Fruit fly (Drosophila melanogaster) whole organism, embryonic: ENCODE results near the gene kdn.

Source experiments
- Atf6 ChIP-seq: fragments of 200-800 bp; sonication (Bioruptor generic); IDR thresholded peaks from 2 replicates; pipeline ENCODE4 v1.3.6; 2022; ENCODE audit warnings: missing biosample characterization, missing genetic modification characterization
- Bgb ChIP-seq: fragments of 200-800 bp; sonication (Bioruptor generic); IDR thresholded peaks from 2 replicates; pipeline ENCODE4 v1.3.6; 2022; ENCODE audit warnings: missing biosample characterization, missing genetic modification characterization; ENCODE audit not compliant: partially characterized antibody
- CG12155 ChIP-seq: fragments of 200-800 bp; sonication (Bioruptor generic); optimal IDR thresholded peaks from 3 replicates; lab custom pipeline; 2016; ENCODE audit warnings: missing biosample characterization, missing genetic modification characterization
- CG13287 ChIP-seq: fragments of 200-800 bp; sonication (Bioruptor generic); IDR thresholded peaks from 2 replicates; pipeline ENCODE4 v1.3.6; 2022; ENCODE audit warnings: missing biosample characterization, missing genetic modification characterization; ENCODE audit not compliant: partially characterized antibody
- CG16813 ChIP-seq: fragments of 200-800 bp; sonication (Bioruptor generic); IDR thresholded peaks from 3 replicates; pipeline ENCODE4 v1.3.6; 2022; ENCODE audit warnings: missing biosample characterization, missing genetic modification characterization; ENCODE audit not compliant: partially characterized antibody
- CG17359 ChIP-seq: fragments of 200-800 bp; sonication (Bioruptor generic); optimal IDR thresholded peaks from 3 replicates; lab custom pipeline; 2018; ENCODE audit warnings: missing biosample characterization, mild to moderate bottlenecking, missing genetic modification characterization, moderate library complexity
- CG2129 ChIP-seq: fragments of 200-800 bp; sonication (Bioruptor generic); IDR thresholded peaks from 2 replicates; pipeline ENCODE4 v1.3.6; 2022; ENCODE audit warnings: missing biosample characterization, missing genetic modification characterization; ENCODE audit not compliant: partially characterized antibody
- CG34224 ChIP-seq: fragments of 200-800 bp; sonication (Bioruptor generic); IDR thresholded peaks from 3 replicates; pipeline ENCODE4 v1.3.6; 2022; ENCODE audit warnings: missing biosample characterization, missing genetic modification characterization; ENCODE audit not compliant: partially characterized antibody
- CG42726 ChIP-seq: fragments of 200-800 bp; sonication (Bioruptor generic); IDR thresholded peaks from 2 replicates; pipeline ENCODE4 v1.3.6; 2022; ENCODE audit warnings: missing biosample characterization, missing genetic modification characterization; ENCODE audit not compliant: partially characterized antibody
- CG4360 ChIP-seq: fragments of 200-800 bp; sonication (Bioruptor generic); IDR thresholded peaks from 2 replicates; pipeline ENCODE4 v1.3.6; 2022; ENCODE audit warnings: missing biosample characterization, missing genetic modification characterization
- CG43689 ChIP-seq: fragments of 200-800 bp; sonication (Bioruptor generic); IDR thresholded peaks from 2 replicates; pipeline ENCODE4 v1.3.6; 2022; ENCODE audit warnings: missing biosample characterization, missing genetic modification characterization
- CG6791 ChIP-seq: fragments of 200-800 bp; sonication (Bioruptor generic); IDR thresholded peaks from 3 replicates; pipeline ENCODE4 v1.3.6; 2022; ENCODE audit warnings: missing biosample characterization, missing genetic modification characterization; ENCODE audit not compliant: partially characterized antibody
- CG8290 ChIP-seq, 3 experiments: fragments of 200-800 bp; sonication (Bioruptor generic); optimal IDR thresholded peaks; 2 replicates each; lab custom pipeline; 2016 to 2019; ENCODE audit warnings: missing biosample characterization in 3 of 3, missing genetic modification characterization in 3 of 3, mild to moderate bottlenecking in 2 of 3, moderate library complexity in 1 of 3
- D19B ChIP-seq: fragments of 200-800 bp; sonication (Bioruptor generic); optimal IDR thresholded peaks from 2 replicates; lab custom pipeline; 2017; ENCODE audit warnings: missing biosample characterization, mild to moderate bottlenecking, missing genetic modification characterization
- Doc3 ChIP-seq: fragments of 200-800 bp; sonication (Bioruptor generic); IDR thresholded peaks from 3 replicates; pipeline ENCODE4 v1.3.6; 2022; ENCODE audit warnings: missing biosample characterization, missing genetic modification characterization; ENCODE audit not compliant: partially characterized antibody
- ERR ChIP-seq: fragments of 200-800 bp; sonication (Bioruptor generic); optimal IDR thresholded peaks from 2 replicates; lab custom pipeline; 2016; ENCODE audit warnings: missing biosample characterization, missing genetic modification characterization
- Elba2 ChIP-seq: fragments of 200-800 bp; sonication (Bioruptor generic); optimal IDR thresholded peaks from 3 replicates; lab custom pipeline; 2016; ENCODE audit warnings: missing biosample characterization, missing genetic modification characterization
- Hr51 ChIP-seq, 2 experiments: fragments of 200-800 bp; sonication (Bioruptor generic); optimal IDR thresholded peaks; 2 replicates in 1 of 2; 3 replicates in 1 of 2; lab custom pipeline; 2016 to 2018; ENCODE audit warnings: missing biosample characterization in 2 of 2, missing genetic modification characterization in 2 of 2, mild to moderate bottlenecking in 1 of 2, moderate library complexity in 1 of 2
- Max ChIP-seq: fragments of 200-800 bp; sonication (Bioruptor generic); optimal IDR thresholded peaks from 2 replicates; lab custom pipeline; 2016; ENCODE audit warnings: missing biosample characterization, mild to moderate bottlenecking, missing genetic modification characterization
- Meics ChIP-seq: fragments of 200-800 bp; sonication (Bioruptor generic); optimal IDR thresholded peaks from 2 replicates; lab custom pipeline; 2017; ENCODE audit warnings: missing biosample characterization, mild to moderate bottlenecking, missing genetic modification characterization
- Opbp ChIP-seq: fragments of 200-800 bp; sonication (Bioruptor generic); IDR thresholded peaks from 3 replicates; pipeline ENCODE4 v1.3.6; 2022; ENCODE audit warnings: missing biosample characterization, missing genetic modification characterization; ENCODE audit not compliant: partially characterized antibody
- Pdp1 ChIP-seq, 2 experiments: fragments of 200-800 bp; sonication (Bioruptor generic); optimal IDR thresholded peaks; 3 replicates each; lab custom pipeline; 2016; ENCODE audit warnings: missing biosample characterization in 2 of 2, missing genetic modification characterization in 2 of 2, mild to moderate bottlenecking in 1 of 2, moderate library complexity in 1 of 2
- Scr ChIP-seq: fragments of 200-800 bp; sonication (Bioruptor generic); IDR thresholded peaks from 2 replicates; pipeline ENCODE4 v1.3.6; 2022; ENCODE audit warnings: missing biosample characterization, missing genetic modification characterization; ENCODE audit not compliant: partially characterized antibody
- amos ChIP-seq: fragments of 200-800 bp; sonication (Bioruptor generic); IDR thresholded peaks from 2 replicates; pipeline ENCODE4 v1.3.6; 2022; ENCODE audit warnings: missing biosample characterization, missing genetic modification characterization; ENCODE audit not compliant: partially characterized antibody
- bbx ChIP-seq: fragments of 200-800 bp; sonication (Bioruptor generic); IDR thresholded peaks from 2 replicates; pipeline ENCODE4 v1.3.6; 2022; ENCODE audit warnings: missing biosample characterization, missing genetic modification characterization; ENCODE audit not compliant: partially characterized antibody
- chinmo ChIP-seq: fragments of 200-800 bp; sonication (Bioruptor generic); IDR thresholded peaks from 4 replicates; pipeline ENCODE4 v1.3.6; 2022; ENCODE audit warnings: missing biosample characterization, missing genetic modification characterization; ENCODE audit not compliant: partially characterized antibody
- gfzf ChIP-seq: fragments of 200-800 bp; sonication (Bioruptor generic); optimal IDR thresholded peaks from 2 replicates; lab custom pipeline; 2016; ENCODE audit warnings: missing biosample characterization, mild to moderate bottlenecking, missing genetic modification characterization, moderate library complexity
- hbn ChIP-seq: fragments of 200-800 bp; sonication (Bioruptor generic); IDR thresholded peaks from 2 replicates; pipeline ENCODE4 v1.3.6; 2022; ENCODE audit warnings: missing biosample characterization, missing genetic modification characterization; ENCODE audit not compliant: partially characterized antibody
- mam ChIP-seq: fragments of 200-800 bp; sonication (Bioruptor generic); optimal IDR thresholded peaks from 3 replicates; lab custom pipeline; 2016; ENCODE audit warnings: missing biosample characterization, missing genetic modification characterization
- nom ChIP-seq: fragments of 200-800 bp; sonication (Bioruptor generic); optimal IDR thresholded peaks from 2 replicates; lab custom pipeline; 2017; ENCODE audit warnings: missing biosample characterization, missing genetic modification characterization, mild to moderate bottlenecking, moderate library complexity, missing genetic modification reagents
- pb ChIP-seq: fragments of 200-800 bp; sonication (Bioruptor generic); optimal IDR thresholded peaks from 3 replicates; lab custom pipeline; 2016; ENCODE audit warnings: missing biosample characterization, missing genetic modification characterization
- pzg ChIP-seq: fragments of 200-800 bp; sonication (Bioruptor generic); optimal IDR thresholded peaks from 3 replicates; lab custom pipeline; 2018; ENCODE audit warnings: missing biosample characterization, mild to moderate bottlenecking, missing genetic modification characterization, moderate library complexity
- ranshi ChIP-seq: fragments of 200-800 bp; sonication (Bioruptor generic); IDR thresholded peaks from 2 replicates; pipeline ENCODE4 v1.3.6; 2022; ENCODE audit warnings: missing biosample characterization, missing genetic modification characterization
- seq ChIP-seq: fragments of 200-800 bp; sonication (Bioruptor generic); IDR thresholded peaks from 2 replicates; pipeline ENCODE4 v1.3.6; 2022; ENCODE audit warnings: missing biosample characterization, missing genetic modification characterization
- slou ChIP-seq: fragments of 200-800 bp; sonication (Bioruptor generic); optimal IDR thresholded peaks from 3 replicates; lab custom pipeline; 2016; ENCODE audit warnings: missing biosample characterization, missing genetic modification characterization
- sna ChIP-seq: fragments of 200-800 bp; sonication (Bioruptor generic); IDR thresholded peaks from 2 replicates; pipeline ENCODE4 v1.3.6; 2022; ENCODE audit warnings: missing biosample characterization, missing genetic modification characterization; ENCODE audit not compliant: partially characterized antibody
- stwl ChIP-seq: fragments of 200-800 bp; sonication (Bioruptor generic); optimal IDR thresholded peaks from 3 replicates; lab custom pipeline; 2018; ENCODE audit warnings: missing biosample characterization, mild to moderate bottlenecking, missing genetic modification characterization, moderate library complexity
- tll ChIP-seq, 2 experiments: fragments of 200-800 bp in 1 of 2; fragments of >200 bp in 1 of 2; sonication (Bioruptor generic) in 1 of 2; optimal IDR thresholded peaks; 2 replicates each; lab custom pipeline; 2017 to 2019; ENCODE audit warnings: missing biosample characterization in 2 of 2, missing genetic modification characterization in 2 of 2, mild to moderate bottlenecking in 1 of 2, moderate library complexity in 1 of 2
- tup ChIP-seq: fragments of 200-800 bp; sonication (Bioruptor generic); optimal IDR thresholded peaks from 2 replicates; lab custom pipeline; 2016; ENCODE audit warnings: missing biosample characterization, mild to moderate bottlenecking, missing genetic modification characterization, moderate library complexity
- unc-4 ChIP-seq: fragments of 200-800 bp; sonication (Bioruptor generic); IDR thresholded peaks from 2 replicates; pipeline ENCODE4 v1.3.6; 2022; ENCODE audit warnings: missing biosample characterization, missing genetic modification characterization; ENCODE audit not compliant: partially characterized antibody
- wdn ChIP-seq: fragments of 200-800 bp; sonication (Bioruptor generic); IDR thresholded peaks from 2 replicates; pipeline ENCODE4 v1.3.6; 2022; ENCODE audit warnings: missing biosample characterization, missing genetic modification characterization
- zen2 ChIP-seq: fragments of 200-800 bp; sonication (Bioruptor generic); IDR thresholded peaks from 3 replicates; pipeline ENCODE4 v1.3.6; 2022; ENCODE audit warnings: missing biosample characterization, missing genetic modification characterization; ENCODE audit not compliant: partially characterized antibody

The kdn gene

DNA sequence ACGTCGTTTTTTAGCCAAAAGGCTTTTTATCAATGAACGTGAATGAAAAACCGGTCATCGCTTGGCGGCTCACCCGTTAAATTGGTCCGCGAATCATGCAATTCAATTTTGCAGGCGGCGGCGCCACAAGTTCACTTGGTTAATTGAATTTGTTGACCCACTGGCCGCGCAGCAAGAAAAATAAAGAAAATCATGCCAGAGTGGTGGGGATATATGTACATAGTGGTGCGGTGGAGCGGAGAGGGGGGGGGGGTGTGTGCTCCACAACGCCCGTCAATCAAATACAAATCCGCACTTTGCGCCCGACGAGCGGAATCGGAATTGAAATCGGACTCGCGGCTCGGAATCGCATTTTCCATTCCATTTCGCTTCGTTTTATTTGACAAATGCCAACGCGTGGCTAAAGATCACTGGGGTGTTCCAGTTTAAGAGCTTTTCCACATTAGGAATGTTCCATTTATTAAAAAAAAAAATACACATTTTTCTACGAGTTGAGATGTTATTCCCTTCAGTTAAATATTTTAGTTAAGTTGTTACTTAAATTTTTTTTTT, 7.1 kb downstream of the kdn start (continued):
- TF ChIP-seq CG43689 (GFP tag; lab: Robert Waterston, UW), result no peak

DNA sequence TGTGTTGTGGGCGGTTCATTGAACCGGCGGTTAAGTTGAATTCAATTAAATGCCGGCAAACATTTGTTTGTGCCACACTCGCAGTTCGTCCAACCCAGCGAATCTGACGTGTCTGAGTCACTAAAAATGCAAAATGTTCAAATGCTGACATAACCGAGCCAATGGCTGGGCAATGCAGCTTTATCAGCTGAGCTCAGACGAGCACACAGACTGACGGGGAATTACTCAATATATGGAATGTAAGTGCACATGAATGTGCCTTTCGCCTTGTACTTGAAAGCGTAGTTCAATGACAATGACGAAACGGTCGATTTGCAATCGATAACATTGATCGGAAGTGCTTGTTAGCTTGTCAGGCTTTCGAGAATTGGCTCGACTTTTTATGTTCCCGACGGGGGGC, 7.8 kb downstream of the kdn start:
- TF ChIP-seq Pdp1 (GFP tag; optimal IDR thresholded peaks at IDR 0.05; lab: Kevin White, UChicago), result peak in 1 of 2 experiments; percentile 17
- no peak for TF ChIP-seq CG17359
- TF ChIP-seq Max (GFP tag; lab: Kevin White, UChicago), result no peak

DNA sequence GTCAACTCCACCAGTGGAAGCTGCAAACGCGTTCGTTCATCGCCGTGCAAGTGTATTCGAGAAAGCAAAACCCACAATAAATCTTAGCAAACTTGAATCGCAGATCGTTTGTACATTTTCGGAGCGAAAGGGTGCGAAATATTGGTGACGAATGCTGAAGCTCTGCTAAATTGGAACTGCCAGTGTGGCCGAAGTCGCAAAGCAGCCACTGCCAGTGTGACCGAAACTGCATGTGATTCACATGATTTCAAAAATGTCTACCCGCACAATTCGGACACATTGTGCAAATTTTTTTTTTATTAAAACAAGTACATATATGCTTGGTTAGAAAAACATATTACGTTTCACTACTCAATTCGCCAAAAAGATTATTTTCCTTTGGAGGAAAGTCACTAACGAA, 10.8 kb downstream of the kdn start:
- TF ChIP-seq CG6791 (peak; percentile 48; the same call in 2 of the 3 replicates), CG13287 (GFP tag; lab: Robert Waterston, UW) (peak; percentile 48; the same call in 1 of the 2 replicates), bbx (GFP tag; lab: Robert Waterston, UW) (peak; percentile 37; the same call in 1 of the 2 replicates), pzg (GFP tag; lab: Kevin White, UChicago) (peak; percentile 14), gfzf (GFP tag; lab: Kevin White, UChicago) (peak; percentile 38), stwl (tag; lab: Kevin White, UChicago) (peak; percentile 100), Hr51 (GFP tag; optimal IDR thresholded peaks at IDR 0.05; lab: Kevin White, UChicago) (no peak), tup (GFP tag; lab: Kevin White, UChicago) (no peak), CG34224 (GFP tag; lab: Robert Waterston, UW) (peak; percentile 51; the same call in 2 of the 3 replicates), zen2 (GFP tag; lab: Robert Waterston, UW) (peak; percentile 29; the same call in 2 of the 3 replicates), sna (GFP tag; lab: Robert Waterston, UW) (peak; percentile 65; the same call in 1 of the 2 replicates), CG8290 (GFP tag; optimal IDR thresholded peaks at IDR 0.05; lab: Kevin White, UChicago) (no peak), CG8290 (tag; optimal IDR thresholded peaks at IDR 0.05; lab: Kevin White, UChicago) (peak in 1 of 2 experiments; percentile 43), CG42726 (GFP tag; lab: Robert Waterston, UW) (no peak), Opbp (GFP tag; lab: Robert Waterston, UW) (peak; percentile 63; the same call in 2 of the 3 replicates), Elba2 (GFP tag; lab: Kevin White, UChicago) (no peak), Meics (GFP tag; lab: Kevin White, UChicago) (peak; percentile 77), tll (GFP tag; optimal IDR thresholded peaks at IDR 0.05; lab: Kevin White, UChicago) (no peak), ERR (GFP tag; lab: Kevin White, UChicago) (no peak), nom (GFP tag; lab: Kevin White, UChicago) (no peak), slou (GFP tag; lab: Kevin White, UChicago) (no peak), wdn (no peak), pb (GFP tag; lab: Kevin White, UChicago) (no peak), amos (GFP tag; lab: Robert Waterston, UW) (peak; percentile 19; the same call in 1 of the 2 replicates), chinmo (GFP tag; lab: Robert Waterston, UW) (0 out of 4 replicates have a peak, but pooled peaks have one; percentile 12), CG12155 (GFP tag; lab: Kevin White, UChicago) (no peak), hbn (peak; percentile 23; the same call in 1 of the 2 replicates), unc-4 (peak; percentile 27; the same call in 1 of the 2 replicates), Doc3 (GFP tag; lab: Robert Waterston, UW) (peak; percentile 34; the same call in 1 of the 3 replicates), Atf6 (GFP tag; lab: Robert Waterston, UW) (no peak), CG2129 (no peak), mam (GFP tag; lab: Kevin White, UChicago) (no peak), CG16813 (GFP tag; lab: Robert Waterston, UW) (peak; percentile 44; the same call in 2 of the 3 replicates), seq (no peak), ranshi (GFP tag; lab: Robert Waterston, UW) (no peak), D19B (no peak), CG4360 (no peak), Scr (GFP tag; lab: Robert Waterston, UW) (peak; percentile 46), Bgb (GFP tag; lab: Robert Waterston, UW) (no peak)
